Fruit fly (Drosophila melanogaster) whole organism, embryonic: ENCODE results near the gene djl.

Experiments
- B-H1 ChIP-seq: fragments of 200-800 bp; sonication (Bioruptor generic); IDR thresholded peaks from 3 replicates; pipeline ENCODE4 v1.3.6; 2022; ENCODE audit warnings: missing biosample characterization, missing genetic modification characterization
- BtbVII ChIP-seq: fragments of 200-800 bp; sonication (Bioruptor generic); optimal IDR thresholded peaks from 3 replicates; lab custom pipeline; 2017; ENCODE audit warnings: missing biosample characterization, mild to moderate bottlenecking, missing genetic modification characterization
- CG10366 ChIP-seq: fragments of 200-800 bp; sonication (Bioruptor generic); IDR thresholded peaks from 2 replicates; pipeline ENCODE4 v1.3.6; 2022; ENCODE audit warnings: missing biosample characterization, missing genetic modification characterization
- CG10959 ChIP-seq: fragments of 200-800 bp; sonication (Bioruptor generic); IDR thresholded peaks from 2 replicates; pipeline ENCODE4 v1.3.6; 2022; ENCODE audit warnings: missing biosample characterization, missing genetic modification characterization
- CG12769 ChIP-seq: fragments of 200-800 bp; sonication (Bioruptor generic); optimal IDR thresholded peaks from 2 replicates; lab custom pipeline; 2019; ENCODE audit warnings: missing biosample characterization, mild to moderate bottlenecking, missing genetic modification characterization, moderate library complexity
- CG14860 ChIP-seq: fragments of 200-800 bp; sonication (Bioruptor generic); IDR thresholded peaks from 3 replicates; pipeline ENCODE4 v1.3.6; 2022; ENCODE audit warnings: missing biosample characterization, missing genetic modification characterization; ENCODE audit not compliant: partially characterized antibody
- CG17186 ChIP-seq: fragments of 200-800 bp; sonication (Bioruptor generic); optimal IDR thresholded peaks from 3 replicates; lab custom pipeline; 2017; ENCODE audit warnings: missing biosample characterization, missing genetic modification reagents, missing genetic modification characterization
- CG17385 ChIP-seq: fragments of 200-800 bp; sonication (Bioruptor generic); optimal IDR thresholded peaks from 3 replicates; lab custom pipeline; 2018; ENCODE audit warnings: missing biosample characterization, mild to moderate bottlenecking, missing genetic modification characterization
- CG1832 ChIP-seq: fragments of 200-800 bp; sonication (Bioruptor generic); optimal IDR thresholded peaks from 2 replicates; lab custom pipeline; 2017; ENCODE audit warnings: missing biosample characterization, mild to moderate bottlenecking, missing genetic modification characterization, inconsistent platforms
- CG18476 ChIP-seq: fragments of 200-800 bp; sonication (Bioruptor generic); optimal IDR thresholded peaks from 2 replicates; lab custom pipeline; 2016; ENCODE audit warnings: missing biosample characterization, mild to moderate bottlenecking, missing genetic modification characterization
- CG34376 ChIP-seq: fragments of 200-800 bp; sonication (Bioruptor generic); optimal IDR thresholded peaks from 2 replicates; lab custom pipeline; 2018; ENCODE audit warnings: missing biosample characterization, mild to moderate bottlenecking, missing genetic modification characterization
- CG3726 ChIP-seq: fragments of 200-800 bp; sonication (Bioruptor generic); IDR thresholded peaks from 3 replicates; pipeline ENCODE4, ENCODE4 v1.3.6; 2022; ENCODE audit warnings: missing biosample characterization, missing genetic modification characterization
- CG43689 ChIP-seq: fragments of 200-800 bp; sonication (Bioruptor generic); IDR thresholded peaks from 2 replicates; pipeline ENCODE4 v1.3.6; 2022; ENCODE audit warnings: missing biosample characterization, missing genetic modification characterization
- CG4730 ChIP-seq: fragments of 200-800 bp; sonication (Bioruptor generic); IDR thresholded peaks from 2 replicates; pipeline ENCODE4 v1.3.6; 2022; ENCODE audit warnings: missing biosample characterization, missing genetic modification characterization
- CG6175 ChIP-seq: fragments of 200-800 bp; sonication (Bioruptor generic); IDR thresholded peaks from 3 replicates; pipeline ENCODE4 v1.3.6; 2022; ENCODE audit warnings: missing biosample characterization, missing genetic modification characterization
- CG6254 ChIP-seq: fragments of 200-800 bp; sonication (Bioruptor generic); optimal IDR thresholded peaks from 3 replicates; lab custom pipeline; 2017; ENCODE audit warnings: mild to moderate bottlenecking, missing biosample characterization, missing genetic modification reagents, missing genetic modification characterization
- CG7786 ChIP-seq: fragments of 200-800 bp; sonication (Bioruptor generic); optimal IDR thresholded peaks from 2 replicates; lab custom pipeline; 2016; ENCODE audit warnings: missing biosample characterization, missing genetic modification characterization
- CG8924 ChIP-seq: fragments of 200-800 bp; optimal IDR thresholded peaks from 3 replicates; lab custom pipeline; 2019; ENCODE audit warnings: missing biosample characterization, mild to moderate bottlenecking, missing genetic modification characterization, moderate library complexity
- Chrac-16 ChIP-seq: fragments of 200-800 bp; sonication (Bioruptor generic); optimal IDR thresholded peaks from 3 replicates; lab custom pipeline; 2016; ENCODE audit warnings: missing biosample characterization, missing genetic modification characterization
- Dref ChIP-seq: fragments of 200-800 bp; sonication (Bioruptor generic); IDR thresholded peaks from 2 replicates; pipeline ENCODE4 v1.3.6; 2022; ENCODE audit warnings: missing biosample characterization, missing genetic modification characterization
- Ets65A ChIP-seq: fragments of 200-800 bp; sonication (Bioruptor generic); peaks from one replicate; lab custom pipeline; 2016; ENCODE audit warnings: missing biosample characterization, missing genetic modification characterization
- Hmx ChIP-seq: fragments of 200-800 bp; sonication (Bioruptor generic); optimal IDR thresholded peaks from 2 replicates; lab custom pipeline; 2016; ENCODE audit warnings: missing biosample characterization, missing genetic modification characterization
- Hr78 ChIP-seq, 2 experiments: fragments of 200-800 bp in 1 of 2; fragments of >200 bp in 1 of 2; sonication (Bioruptor generic) in 1 of 2; optimal IDR thresholded peaks; 2 replicates each; lab custom pipeline; 2017 to 2019; ENCODE audit warnings: missing biosample characterization in 2 of 2, missing genetic modification characterization in 2 of 2, mild to moderate bottlenecking in 1 of 2, moderate library complexity in 1 of 2
- MESR4 ChIP-seq: fragments of 200-800 bp; sonication (Bioruptor generic); optimal IDR thresholded peaks from 2 replicates; lab custom pipeline; 2018; ENCODE audit warnings: missing biosample characterization, mild to moderate bottlenecking, missing genetic modification characterization, moderate library complexity
- Nf-YA ChIP-seq: fragments of 200-800 bp; sonication (Bioruptor generic); IDR thresholded peaks from 2 replicates; pipeline ENCODE4 v1.3.6; 2022; ENCODE audit warnings: missing biosample characterization, missing genetic modification characterization
- NfI ChIP-seq: fragments of 200-800 bp; sonication (Bioruptor generic); optimal IDR thresholded peaks from 3 replicates; lab custom pipeline; 2018; ENCODE audit warnings: missing biosample characterization, mild to moderate bottlenecking, missing genetic modification characterization, moderate library complexity
- Sin3A ChIP-seq: fragments of >200 bp; optimal IDR thresholded peaks from 2 replicates; lab custom pipeline; 2018
- al ChIP-seq: fragments of 200-800 bp; sonication (Bioruptor generic); IDR thresholded peaks from 2 replicates; pipeline ENCODE4 v1.3.6; 2022; ENCODE audit warnings: missing biosample characterization, missing genetic modification characterization
- ap ChIP-seq: fragments of 200-800 bp; sonication (Bioruptor generic); IDR thresholded peaks from 2 replicates; pipeline ENCODE4 v1.3.6; 2022; ENCODE audit warnings: missing biosample characterization, missing genetic modification characterization
- crp ChIP-seq, 2 experiments: fragments of 200-800 bp; sonication (Bioruptor generic); optimal IDR thresholded peaks; 2 replicates in 1 of 2; 3 replicates in 1 of 2; lab custom pipeline; 2017; ENCODE audit warnings: missing biosample characterization in 2 of 2, missing genetic modification characterization in 2 of 2, mild to moderate bottlenecking in 1 of 2, moderate library complexity in 1 of 2
- cwo ChIP-seq: fragments of 200-800 bp; sonication (Bioruptor generic); optimal IDR thresholded peaks from 3 replicates; lab custom pipeline; 2017; ENCODE audit warnings: missing biosample characterization, missing genetic modification characterization, mild to moderate bottlenecking, moderate library complexity, missing genetic modification reagents
- dm ChIP-seq: fragments of 200-800 bp; sonication (Bioruptor generic); optimal IDR thresholded peaks from 3 replicates; lab custom pipeline; 2016; ENCODE audit warnings: missing biosample characterization, missing genetic modification characterization
- gro ChIP-seq: fragments of 200-800 bp; sonication (Bioruptor generic); optimal IDR thresholded peaks from 2 replicates; lab custom pipeline; 2016; ENCODE audit warnings: missing biosample characterization, missing genetic modification characterization
- inv ChIP-seq: fragments of 200-800 bp; sonication (Bioruptor generic); IDR thresholded peaks from 2 replicates; pipeline ENCODE4 v1.3.6; 2022; ENCODE audit warnings: missing biosample characterization, missing genetic modification characterization; ENCODE audit not compliant: partially characterized antibody
- jing ChIP-seq: fragments of 200-800 bp; sonication (Bioruptor generic); optimal IDR thresholded peaks from 2 replicates; lab custom pipeline; 2018; ENCODE audit warnings: missing biosample characterization, mild to moderate bottlenecking, missing genetic modification characterization
- ken ChIP-seq: fragments of 200-800 bp; sonication (Bioruptor generic); IDR thresholded peaks from 3 replicates; pipeline ENCODE4 v1.3.6; 2022; ENCODE audit warnings: missing biosample characterization, missing genetic modification characterization
- luna ChIP-seq: fragments of 200-800 bp; sonication (Bioruptor generic); optimal IDR thresholded peaks from 2 replicates; lab custom pipeline; 2016; ENCODE audit warnings: missing biosample characterization, missing genetic modification characterization
- mirr ChIP-seq: fragments of 200-800 bp; sonication (Bioruptor generic); optimal IDR thresholded peaks from 3 replicates; lab custom pipeline; 2018; ENCODE audit warnings: missing biosample characterization, mild to moderate bottlenecking, missing genetic modification characterization
- nerfin-2 ChIP-seq: fragments of 200-800 bp; sonication (Bioruptor generic); IDR thresholded peaks from 2 replicates; pipeline ENCODE4 v1.3.6; 2022; ENCODE audit warnings: missing biosample characterization, missing genetic modification characterization; ENCODE audit not compliant: partially characterized antibody
- p53 ChIP-seq: fragments of 200-800 bp; sonication (Bioruptor generic); optimal IDR thresholded peaks from 2 replicates; lab custom pipeline; 2016; ENCODE audit warnings: missing biosample characterization, missing genetic modification characterization
- pan ChIP-seq, 4 experiments: fragments of >200 bp in 3 of 4; fragments of 200-800 bp in 1 of 4; sonication (Bioruptor generic) in 1 of 4; optimal IDR thresholded peaks in 3 of 4; IDR thresholded peaks in 1 of 4; 2 replicates each; pipeline versions ENCODE4 v1.3.6 to Lab custom; 2017 to 2022; ENCODE audit warnings: missing biosample characterization in 2 of 4, missing genetic modification characterization in 2 of 4, mixed read lengths in 1 of 4
- pfk ChIP-seq: fragments of 200-800 bp; sonication (Bioruptor generic); optimal IDR thresholded peaks from 2 replicates; lab custom pipeline; 2018; ENCODE audit warnings: missing biosample characterization, mild to moderate bottlenecking, missing genetic modification characterization, moderate library complexity
- pros ChIP-seq: fragments of 200-800 bp; sonication (Bioruptor generic); optimal IDR thresholded peaks from 3 replicates; lab custom pipeline; 2019; ENCODE audit warnings: missing biosample characterization, mild to moderate bottlenecking, missing genetic modification characterization, moderate library complexity
- seq ChIP-seq: fragments of 200-800 bp; sonication (Bioruptor generic); IDR thresholded peaks from 2 replicates; pipeline ENCODE4 v1.3.6; 2022; ENCODE audit warnings: missing biosample characterization, missing genetic modification characterization
- shn ChIP-seq: fragments of 200-800 bp; sonication (Bioruptor generic); optimal IDR thresholded peaks from 3 replicates; lab custom pipeline; 2016; ENCODE audit warnings: missing biosample characterization, missing genetic modification characterization
- sim ChIP-seq: fragments of 200-800 bp; sonication (Bioruptor generic); IDR thresholded peaks from 2 replicates; pipeline ENCODE4 v1.3.6; 2022; ENCODE audit warnings: missing biosample characterization, missing genetic modification characterization
- so ChIP-seq: fragments of 200-800 bp; sonication (Bioruptor generic); IDR thresholded peaks from 3 replicates; pipeline ENCODE4 v1.3.6; 2022; ENCODE audit warnings: missing biosample characterization, missing genetic modification characterization
- tin ChIP-seq: fragments of 200-800 bp; sonication (Bioruptor generic); optimal IDR thresholded peaks from 3 replicates; lab custom pipeline; 2016; ENCODE audit warnings: missing biosample characterization, missing genetic modification characterization
- twi ChIP-seq: fragments of 200-800 bp; optimal IDR thresholded peaks from 2 replicates; lab custom pipeline; 2019; ENCODE audit warnings: missing biosample characterization, mild to moderate bottlenecking, missing genetic modification characterization, moderate library complexity
- zfh2 ChIP-seq: fragments of 200-800 bp; sonication (Bioruptor generic); optimal IDR thresholded peaks from 2 replicates; lab custom pipeline; 2016; ENCODE audit warnings: missing biosample characterization, missing genetic modification characterization

djl gene

dm6 chr3R:7108589-7109312 is 48.2 kb downstream of the djl start:
- TF ChIP-seq tin (peak; percentile 96), inv (GFP tag; lab: Robert Waterston, UW) (no peak), shn (GFP tag; lab: Kevin White, UChicago) (peak; percentile 77), pan (optimal IDR thresholded peaks at IDR 0.05; lab: Kevin White, UChicago) (no peak), pan (GFP tag; optimal IDR thresholded peaks at IDR 0.05 in 1 of 2, IDR thresholded peaks at IDR 0.05 in 1 of 2) (no peak), CG6254 (GFP tag; lab: Kevin White, UChicago) (peak; percentile 93), al (GFP tag; lab: Robert Waterston, UW) (no peak), CG18476 (GFP tag; lab: Kevin White, UChicago) (peak; percentile 91), nerfin-2 (GFP tag; lab: Robert Waterston, UW) (no peak), seq (no peak), Chrac-16 (peak; percentile 95), Dref (GFP tag; lab: Robert Waterston, UW) (no peak), gro (GFP tag; lab: Kevin White, UChicago) (no peak), jing (no peak), so (no peak), CG17186 (peak; percentile 89), CG10959 (GFP tag; lab: Robert Waterston, UW) (no peak), B-H1 (no peak), BtbVII (GFP tag; lab: Kevin White, UChicago) (peak; percentile 60), Hr78 (GFP tag; optimal IDR thresholded peaks at IDR 0.05; lab: Kevin White, UChicago) (peak in 1 of 2 experiments; percentile 92), mirr (no peak), sim (GFP tag; lab: Robert Waterston, UW) (no peak), pfk (GFP tag; lab: Kevin White, UChicago) (no peak), Ets65A (peak; percentile 97), CG12769 (tag; lab: Kevin White, UChicago) (peak; percentile 78), CG6175 (no peak), CG10366 (GFP tag; lab: Robert Waterston, UW) (no peak), dm (peak; percentile 79), twi (tag; lab: Kevin White, UChicago) (peak; percentile 96), CG1832 (GFP tag; lab: Kevin White, UChicago) (no peak), p53 (GFP tag; lab: Kevin White, UChicago) (peak; percentile 4), luna (no peak), CG34376 (peak; percentile 5), Nf-YA (GFP tag; lab: Robert Waterston, UW) (no peak), NfI (GFP tag; lab: Kevin White, UChicago) (peak; percentile 80), zfh2 (GFP tag; lab: Kevin White, UChicago) (no peak), crp (GFP tag; optimal IDR thresholded peaks at IDR 0.05; lab: Kevin White, UChicago) (peak; percentile 41 to 60), ap (no peak), CG17385 (peak; percentile 93), cwo (GFP tag; lab: Kevin White, UChicago) (peak; percentile 69), CG8924 (tag; lab: Kevin White, UChicago) (peak; percentile 98), ken (no peak), CG43689 (GFP tag; lab: Robert Waterston, UW) (no peak), CG14860 (GFP tag; lab: Robert Waterston, UW) (no peak), Sin3A (lab: Kevin White, UChicago) (no peak), Hmx (GFP tag; lab: Kevin White, UChicago) (peak; percentile 77), CG3726 (GFP tag; lab: Robert Waterston, UW) (no peak), CG4730 (GFP tag; lab: Robert Waterston, UW) (no peak), pros (GFP tag; lab: Kevin White, UChicago) (peak; percentile 74), CG7786 (GFP tag; lab: Kevin White, UChicago) (peak; percentile 83), MESR4 (GFP tag; lab: Kevin White, UChicago) (peak; percentile 24)
